Worm (Caenorhabditis elegans) whole organism, midembryonic: ENCODE results near the gene W07A12.4.

ENCODE experiments used
- T22C8.4 ChIP-seq: fragments of 200-800 bp; sonication (Bioruptor generic); IDR thresholded peaks from 2 replicates; pipeline ENCODE4 v1.3.6; 2022; ENCODE audit warnings: missing genetic modification characterization, missing compliant biosample characterization
- cog-1 ChIP-seq: sonication (generic microtip); optimal IDR thresholded peaks from 2 replicates; lab custom pipeline; 2016; ENCODE audit warnings: missing genetic modification characterization, missing compliant biosample characterization
- flt-1 ChIP-seq: fragments of 200-800 bp; sonication (Bioruptor generic); IDR thresholded peaks from 2 replicates; pipeline ENCODE4 v1.3.6; 2022; ENCODE audit warnings: missing genetic modification characterization, missing compliant biosample characterization
- klf-2 ChIP-seq: fragments of 200-800 bp; sonication (Bioruptor generic); conservative IDR thresholded peaks from 2 replicates; pipeline ENCODE4 v1.3.6; 2022; ENCODE audit warnings: missing genetic modification reagents, missing genetic modification characterization, missing compliant biosample characterization
- med-1 ChIP-seq: sonication (generic microtip); optimal IDR thresholded peaks from 2 replicates; lab custom pipeline; 2017; ENCODE audit warnings: missing genetic modification characterization, mild to moderate bottlenecking, missing compliant biosample characterization, antibody characterized with exemption, missing genetic modification reagents; ENCODE audit not compliant: insufficient read depth
- ref-1 ChIP-seq: fragments of 200-800 bp; sonication (Bioruptor generic); conservative IDR thresholded peaks from 2 replicates; pipeline ENCODE4 v1.3.6; 2022; ENCODE audit warnings: missing genetic modification reagents, missing genetic modification characterization, missing compliant biosample characterization
- tab-1 ChIP-seq: fragments of 200-800 bp; sonication (Bioruptor generic); IDR thresholded peaks from 2 replicates; pipeline ENCODE4 v1.3.6; 2022; ENCODE audit warnings: missing genetic modification characterization, missing compliant biosample characterization
- ztf-23 ChIP-seq: fragments of 200-800 bp; sonication (Bioruptor generic); IDR thresholded peaks from 2 replicates; pipeline ENCODE4 v1.3.6; 2022; ENCODE audit warnings: missing genetic modification reagents, missing genetic modification characterization, missing compliant biosample characterization
- ztf-29 ChIP-seq: fragments of 200-800 bp; sonication (Bioruptor generic); IDR thresholded peaks from 2 replicates; pipeline ENCODE4 v1.3.6; 2022; ENCODE audit warnings: missing genetic modification reagents, missing genetic modification characterization, missing compliant biosample characterization

Gene W07A12.4

DNA sequence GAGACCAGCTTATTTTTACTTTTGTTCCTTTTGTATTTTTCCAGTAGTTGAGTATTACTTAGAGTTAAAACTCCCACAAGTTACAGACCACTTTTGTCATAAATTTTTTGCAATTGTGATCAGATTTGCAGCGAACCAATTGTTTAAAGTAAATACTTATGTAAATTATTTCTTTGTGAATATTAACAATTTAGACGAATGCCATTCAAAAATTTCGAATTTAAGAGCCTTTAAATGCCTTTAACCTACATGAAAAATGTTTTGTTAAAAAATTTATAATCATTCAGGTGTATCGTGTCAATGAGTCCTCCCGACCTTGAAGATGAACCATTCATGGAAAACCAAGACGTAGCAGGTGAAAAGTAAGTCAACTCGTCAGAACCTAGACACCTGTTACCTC is at the start of gene W07A12.4:
Gene W07A12.4, plus strand, starts transcription at position 301 of the 400 bp plus-strand sequence.
- TF ChIP-seq flt-1 (no peak), med-1 (GFP tag; lab: Kevin White, UChicago) (no peak), ztf-23 (GFP tag; lab: Robert Waterston, UW) (no peak), ztf-29 (no peak)

- TF ChIP-seq ref-1 (GFP tag; lab: Robert Waterston, UW) (no peak), med-1 (GFP tag; lab: Kevin White, UChicago) (no peak), klf-2 (GFP tag; lab: Robert Waterston, UW) (no peak), tab-1 (GFP tag; lab: Robert Waterston, UW) (no peak), cog-1 (no peak), T22C8.4 (GFP tag; lab: Robert Waterston, UW) (no peak), flt-1 (no peak), ztf-23 (GFP tag; lab: Robert Waterston, UW) (no peak), ztf-29 (no peak)
Observed at ce11 chrII:9097302-9097701, 48.8 kb upstream of the W07A12.4 start.

DNA sequence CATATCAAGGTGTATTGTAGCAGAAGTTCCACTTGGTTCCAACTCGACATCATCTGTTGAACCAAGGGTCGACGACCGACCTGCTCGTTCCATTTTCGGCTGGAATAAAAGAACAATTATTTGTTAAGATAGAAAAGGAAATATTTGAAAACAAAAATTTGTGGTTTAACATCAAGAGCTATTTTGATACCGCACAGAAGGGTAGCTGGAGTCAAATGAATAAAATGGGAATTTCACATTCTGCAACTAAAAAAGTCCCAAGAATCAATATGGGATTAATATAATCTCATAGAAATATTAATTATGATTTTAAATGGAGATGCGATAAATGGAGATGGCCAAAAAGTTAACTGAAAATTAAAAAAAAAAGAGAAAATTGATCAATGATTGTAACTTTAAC is 47.6 kb upstream of the W07A12.4 start, which contains the start of gene clh-5:
Gene clh-5, minus strand, starts transcription at position 101 of the 400 bp plus-strand sequence.
- TF ChIP-seq klf-2 (GFP tag; lab: Robert Waterston, UW) = no peak
- TF ChIP-seq cog-1 = no peak
- no peak for TF ChIP-seq flt-1
- TF ChIP-seq T22C8.4 (GFP tag; lab: Robert Waterston, UW) = no peak
- TF ChIP-seq ztf-23 (GFP tag; lab: Robert Waterston, UW) = no peak
- no peak for TF ChIP-seq tab-1 (GFP tag; lab: Robert Waterston, UW)

ce11 chrII:9099017-9099416 is 47.0 kb upstream of the W07A12.4 start, which contains the start of gene T24H10.1:
TSS of gene T24H10.1 (plus strand) at chrII:9099371.
- TF ChIP-seq ztf-23 (GFP tag; lab: Robert Waterston, UW) (no peak), T22C8.4 (GFP tag; lab: Robert Waterston, UW) (no peak)

ce11 chrII:9100798-9101197 is 45.3 kb upstream of the W07A12.4 start, which contains the start of gene T24H10.5:
TSS of gene T24H10.5 (plus strand) at chrII:9101098.
- no peak for TF ChIP-seq T22C8.4 (GFP tag; lab: Robert Waterston, UW)
- TF ChIP-seq cog-1 = no peak
- TF ChIP-seq tab-1 (GFP tag; lab: Robert Waterston, UW) = no peak
- no peak for TF ChIP-seq flt-1
- TF ChIP-seq klf-2 (GFP tag; lab: Robert Waterston, UW) = no peak
- no peak for TF ChIP-seq ref-1 (GFP tag; lab: Robert Waterston, UW)
- no peak for TF ChIP-seq med-1 (GFP tag; lab: Kevin White, UChicago)
- TF ChIP-seq ztf-23 (GFP tag; lab: Robert Waterston, UW) = no peak
- no peak for TF ChIP-seq ztf-29

- TF ChIP-seq ztf-23 (GFP tag; lab: Robert Waterston, UW) (peak; percentile 60; the same call in 1 of the 2 replicates), T22C8.4 (GFP tag; lab: Robert Waterston, UW) (peak; percentile 21; the same call in 1 of the 2 replicates), tab-1 (GFP tag; lab: Robert Waterston, UW) (peak; percentile 83), klf-2 (GFP tag; lab: Robert Waterston, UW) (0 out of 2 replicates have a peak, but pooled peaks have one; percentile 14), ref-1 (GFP tag; lab: Robert Waterston, UW) (0 out of 2 replicates have a peak, but pooled peaks have one; percentile 28), ztf-29 (0 out of 2 replicates have a peak, but pooled peaks have one; percentile 28), flt-1 (peak; percentile 89)
Observed at ce11 chrII:9102623-9103022, 43.4 kb upstream of the W07A12.4 start.

ce11 chrII:9107095-9107769 is 38.8 kb upstream of the W07A12.4 start, which contains the start of gene dyrb-1:
TSS of gene dyrb-1 (minus strand) at chrII:9107145.
- no peak for TF ChIP-seq flt-1
- no peak for TF ChIP-seq cog-1
- no peak for TF ChIP-seq ref-1 (GFP tag; lab: Robert Waterston, UW)
- no peak for TF ChIP-seq ztf-29
- no peak for TF ChIP-seq tab-1 (GFP tag; lab: Robert Waterston, UW)
- TF ChIP-seq T22C8.4 (GFP tag; lab: Robert Waterston, UW) = no peak
- TF ChIP-seq ztf-23 (GFP tag; lab: Robert Waterston, UW) = no peak
- no peak for TF ChIP-seq med-1 (GFP tag; lab: Kevin White, UChicago)
- no peak for TF ChIP-seq klf-2 (GFP tag; lab: Robert Waterston, UW)

DNA sequence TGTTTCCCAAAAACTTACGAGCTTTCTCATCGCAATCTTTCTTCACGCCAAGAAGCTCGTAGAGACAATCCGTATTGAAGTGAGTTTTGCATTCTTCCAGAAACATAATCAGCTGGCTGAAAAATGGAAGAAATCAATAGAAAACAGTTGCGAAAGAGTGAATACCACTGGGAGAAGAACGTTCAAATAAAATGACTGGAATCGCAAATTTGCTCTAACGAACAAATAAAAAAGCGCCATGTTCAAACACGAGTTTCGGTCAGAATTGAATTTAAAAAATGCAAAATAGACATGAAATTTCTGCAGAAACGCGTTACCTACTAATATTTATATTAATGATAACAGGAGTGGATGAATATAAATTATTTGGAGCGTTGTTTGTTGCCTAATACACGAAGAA is 37.6 kb upstream of the W07A12.4 start, which contains the start of gene dnj-23:
Gene dnj-23, minus strand, starts transcription at position 158 of the 400 bp plus-strand sequence.
- no peak for TF ChIP-seq med-1 (GFP tag; lab: Kevin White, UChicago)
- no peak for TF ChIP-seq ref-1 (GFP tag; lab: Robert Waterston, UW)
- no peak for TF ChIP-seq cog-1
- no peak for TF ChIP-seq ztf-29
- TF ChIP-seq tab-1 (GFP tag; lab: Robert Waterston, UW) = no peak
- no peak for TF ChIP-seq klf-2 (GFP tag; lab: Robert Waterston, UW)
- no peak for TF ChIP-seq ztf-23 (GFP tag; lab: Robert Waterston, UW)
- no peak for TF ChIP-seq flt-1
- no peak for TF ChIP-seq T22C8.4 (GFP tag; lab: Robert Waterston, UW)

DNA sequence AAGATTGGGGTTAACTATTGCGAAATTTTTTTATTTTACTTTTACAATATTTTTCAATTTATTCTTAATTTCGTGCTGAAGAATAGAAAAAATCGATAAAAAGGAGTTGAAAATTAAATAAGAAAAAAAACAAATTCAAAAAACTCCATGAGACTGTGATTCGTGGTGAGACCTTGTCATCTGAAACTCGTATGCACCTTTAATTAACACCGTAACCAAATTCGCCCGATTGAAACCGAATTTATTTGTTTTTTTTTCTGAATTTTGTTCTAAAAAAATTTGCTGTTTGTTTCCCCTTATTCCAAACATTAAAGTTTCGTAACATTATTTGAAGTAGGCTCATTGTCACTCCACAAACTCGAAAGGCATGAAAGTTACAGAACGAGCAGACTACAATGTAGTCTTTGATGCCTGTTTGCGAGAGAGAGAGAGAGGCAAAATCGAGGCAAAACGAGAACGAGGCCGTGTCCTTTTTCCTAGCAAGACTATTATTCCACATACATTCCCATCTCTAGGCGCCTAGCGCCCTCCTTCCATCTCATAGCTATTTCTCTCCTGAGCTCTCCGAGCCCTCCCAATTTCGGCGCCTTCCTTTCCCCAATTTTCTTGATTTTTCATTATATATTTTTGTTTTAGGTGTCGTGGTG is 37.0 kb upstream of the W07A12.4 start, which contains the start of gene T24H10.4:
Gene T24H10.4, plus strand, starts transcription at position 630 of the 647 bp plus-strand sequence.
- TF ChIP-seq med-1 (GFP tag; lab: Kevin White, UChicago) (no peak), ztf-29 (no peak), cog-1 (no peak), T22C8.4 (GFP tag; lab: Robert Waterston, UW) (no peak), klf-2 (GFP tag; lab: Robert Waterston, UW) (no peak), ztf-23 (GFP tag; lab: Robert Waterston, UW) (no peak), flt-1 (no peak), tab-1 (GFP tag; lab: Robert Waterston, UW) (no peak), ref-1 (GFP tag; lab: Robert Waterston, UW) (no peak)
